Worm (Caenorhabditis elegans): ENCODE results near the gene dhs-27.

DNA sequence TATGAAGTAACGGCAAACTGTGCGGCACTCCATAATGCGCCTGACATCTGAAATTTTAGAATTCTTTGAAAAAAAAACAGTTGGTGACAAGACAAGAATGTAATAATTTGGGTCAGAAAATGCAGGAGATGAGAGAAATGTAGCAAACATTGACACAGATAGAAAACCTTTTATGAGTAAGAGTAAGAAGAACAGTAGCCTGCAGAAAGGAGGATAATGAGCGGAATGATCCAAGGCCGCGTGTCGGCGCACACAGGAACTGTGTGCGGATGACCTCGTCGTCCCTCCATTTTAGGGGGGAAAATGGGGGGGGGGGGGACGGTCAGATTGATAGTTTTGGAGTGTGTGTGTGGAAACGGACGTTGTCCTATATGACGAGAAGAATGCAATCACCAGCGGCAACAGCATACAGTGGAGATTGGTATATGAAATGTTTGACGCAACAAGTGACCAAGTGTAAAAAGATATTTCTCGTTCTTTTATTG, at the start of gene dhs-27:
- TF ChIP-seq nhr-76 (tag; optimal IDR thresholded peaks at IDR 0.05) (no peak), lsy-2 (tag; optimal IDR thresholded peaks at IDR 0.05) (no peak), blmp-1 (tag; optimal IDR thresholded peaks at IDR 0.05) (no peak), unc-62 (GFP tag; optimal IDR thresholded peaks at IDR 0.05) (no peak), elt-1 (tag; optimal IDR thresholded peaks at IDR 0.05; ENCODE audit: borderline replicate concordance, insufficient read depth) (peak; percentile 4), mep-1 (tag; optimal IDR thresholded peaks at IDR 0.05) (no peak), ceh-83 (GFP tag; optimal IDR thresholded peaks at IDR 0.05) (no peak), pha-4 (tag; optimal IDR thresholded peaks at IDR 0.05) (no peak), lin-32 (GFP tag; optimal IDR thresholded peaks at IDR 0.05) (no peak), sptf-1 (tag; optimal IDR thresholded peaks at IDR 0.05) (no peak)

Measured in whole organism, mixed stage, embryonic.